Fruit fly (Drosophila melanogaster) Kc167 (cell line): ENCODE results near the gene UQCR-6.4L.

Experiments used
- h ChIP-seq: fragments of >200 bp; optimal IDR thresholded peaks from 3 replicates; lab custom pipeline; 2018; ENCODE audit warnings: missing external identifiers
- insv ChIP-seq: fragments of >200 bp; optimal IDR thresholded peaks from 3 replicates; lab custom pipeline; 2018; ENCODE audit warnings: missing external identifiers

dm6 chr3L:16563361-16563760, 3.2 kb upstream of the UQCR-6.4L start:
- TF ChIP-seq insv (lab: Kevin White, UChicago) (no peak), h (lab: Kevin White, UChicago) (no peak)
